Fruit fly (Drosophila melanogaster) whole organism, embryonic: Measurements from ENCODE around the gene CG15422.

Experiments used
- B-H2 ChIP-seq: fragments of 200-800 bp; sonication (Bioruptor generic); optimal IDR thresholded peaks from 2 replicates; lab custom pipeline; 2018; ENCODE audit warnings: missing biosample characterization, mild to moderate bottlenecking, missing genetic modification characterization
- CG12071 ChIP-seq: fragments of 200-800 bp; sonication (Bioruptor generic); optimal IDR thresholded peaks from 3 replicates; lab custom pipeline; 2018; ENCODE audit warnings: missing biosample characterization, mild to moderate bottlenecking, missing genetic modification characterization
- CG12104 ChIP-seq: fragments of 200-800 bp; sonication (Bioruptor generic); optimal IDR thresholded peaks from 3 replicates; lab custom pipeline; 2016; ENCODE audit warnings: missing biosample characterization, missing genetic modification characterization
- CG12769 ChIP-seq: fragments of 200-800 bp; sonication (Bioruptor generic); optimal IDR thresholded peaks from 2 replicates; lab custom pipeline; 2019; ENCODE audit warnings: missing biosample characterization, mild to moderate bottlenecking, missing genetic modification characterization, moderate library complexity
- CG14014 ChIP-seq: fragments of 200-800 bp; sonication (Bioruptor generic); IDR thresholded peaks from 2 replicates; pipeline ENCODE4 v1.3.6; 2022; ENCODE audit warnings: missing biosample characterization, missing genetic modification characterization
- CG14710 ChIP-seq: fragments of 200-800 bp; sonication (Bioruptor generic); optimal IDR thresholded peaks from 3 replicates; lab custom pipeline; 2019; ENCODE audit warnings: missing biosample characterization, mild to moderate bottlenecking, missing genetic modification characterization, moderate library complexity
- CG17612 ChIP-seq: fragments of 200-800 bp; sonication (Bioruptor generic); IDR thresholded peaks from 2 replicates; pipeline ENCODE4 v1.3.6; 2022; ENCODE audit warnings: missing biosample characterization, missing genetic modification characterization
- CG1792 ChIP-seq: fragments of 200-800 bp; sonication (Bioruptor generic); optimal IDR thresholded peaks from 2 replicates; lab custom pipeline; 2016; ENCODE audit warnings: missing biosample characterization, missing genetic modification characterization
- CG3163 ChIP-seq: fragments of 200-800 bp; sonication (Bioruptor generic); optimal IDR thresholded peaks from 3 replicates; lab custom pipeline; 2016; ENCODE audit warnings: missing biosample characterization, missing genetic modification characterization
- CG32772 ChIP-seq: fragments of 200-800 bp; sonication (Bioruptor generic); IDR thresholded peaks from 2 replicates; pipeline ENCODE4 v1.3.6; 2022; ENCODE audit warnings: missing biosample characterization, missing genetic modification characterization
- CG33213 ChIP-seq: fragments of 200-800 bp; sonication (Bioruptor generic); optimal IDR thresholded peaks from 3 replicates; lab custom pipeline; 2016; ENCODE audit warnings: missing biosample characterization, missing genetic modification characterization
- CG4282 ChIP-seq: fragments of 200-800 bp; sonication (Bioruptor generic); optimal IDR thresholded peaks from 2 replicates; lab custom pipeline; 2016; ENCODE audit warnings: missing biosample characterization, missing genetic modification characterization
- CG43689 ChIP-seq: fragments of 200-800 bp; sonication (Bioruptor generic); IDR thresholded peaks from 2 replicates; pipeline ENCODE4 v1.3.6; 2022; ENCODE audit warnings: missing biosample characterization, missing genetic modification characterization
- CG4404 ChIP-seq: fragments of 200-800 bp; sonication (Bioruptor generic); IDR thresholded peaks from 2 replicates; pipeline ENCODE4 v1.3.6; 2022; ENCODE audit warnings: missing biosample characterization, missing genetic modification characterization
- CG4820 ChIP-seq: fragments of 200-800 bp; sonication (Bioruptor generic); optimal IDR thresholded peaks from 3 replicates; lab custom pipeline; 2016; ENCODE audit warnings: missing biosample characterization, missing genetic modification characterization
- CG6689 ChIP-seq: fragments of 200-800 bp; sonication (Bioruptor generic); IDR thresholded peaks from 2 replicates; pipeline ENCODE4 v1.3.6; 2022; ENCODE audit warnings: missing biosample characterization, missing genetic modification characterization
- CG6765 ChIP-seq: fragments of 200-800 bp; sonication (Bioruptor generic); optimal IDR thresholded peaks from 3 replicates; lab custom pipeline; 2017; ENCODE audit warnings: missing biosample characterization, mild to moderate bottlenecking, missing genetic modification characterization
- CG9932 ChIP-seq: fragments of 200-800 bp; sonication (Bioruptor generic); IDR thresholded peaks from 2 replicates; pipeline ENCODE4 v1.3.6; 2022; ENCODE audit warnings: missing biosample characterization, missing genetic modification characterization
- CoRest ChIP-seq: fragments of 200-800 bp; sonication (Bioruptor generic); optimal IDR thresholded peaks from 3 replicates; lab custom pipeline; 2018; ENCODE audit warnings: missing biosample characterization, mild to moderate bottlenecking, missing genetic modification characterization, moderate library complexity
- Ets97D ChIP-seq: fragments of 200-800 bp; sonication (Bioruptor generic); optimal IDR thresholded peaks from 3 replicates; lab custom pipeline; 2016; ENCODE audit warnings: missing biosample characterization, missing genetic modification characterization
- HLH4C ChIP-seq: fragments of 200-800 bp; sonication (Bioruptor generic); IDR thresholded peaks from 3 replicates; pipeline ENCODE4 v1.3.6; 2022; ENCODE audit warnings: missing biosample characterization, missing genetic modification characterization; ENCODE audit not compliant: partially characterized antibody
- Hmr ChIP-seq: fragments of 200-800 bp; sonication (Bioruptor generic); optimal IDR thresholded peaks from 3 replicates; lab custom pipeline; 2017; ENCODE audit warnings: mild to moderate bottlenecking, missing biosample characterization, missing genetic modification reagents, missing genetic modification characterization
- Hr78 ChIP-seq, 2 experiments: fragments of 200-800 bp in 1 of 2; fragments of >200 bp in 1 of 2; sonication (Bioruptor generic) in 1 of 2; optimal IDR thresholded peaks; 2 replicates each; lab custom pipeline; 2017 to 2019; ENCODE audit warnings: missing biosample characterization in 2 of 2, missing genetic modification characterization in 2 of 2, mild to moderate bottlenecking in 1 of 2, moderate library complexity in 1 of 2
- Med ChIP-seq: fragments of 200-800 bp; sonication (Bioruptor generic); peaks from one replicate; lab custom pipeline; 2016; ENCODE audit warnings: missing biosample characterization, missing genetic modification characterization, mild to moderate bottlenecking, inconsistent platforms, moderate library complexity
- Mes4 ChIP-seq: fragments of 200-800 bp; sonication (Bioruptor generic); optimal IDR thresholded peaks from 2 replicates; lab custom pipeline; 2016; ENCODE audit warnings: missing biosample characterization, missing genetic modification characterization
- Oli ChIP-seq: fragments of 200-800 bp; sonication (Bioruptor generic); optimal IDR thresholded peaks from 2 replicates; lab custom pipeline; 2018; ENCODE audit warnings: missing biosample characterization, mild to moderate bottlenecking, missing genetic modification characterization, moderate library complexity
- ci ChIP-seq: fragments of 200-800 bp; sonication (Bioruptor generic); IDR thresholded peaks from 3 replicates; pipeline ENCODE4 v1.3.6; 2022; ENCODE audit warnings: missing biosample characterization, missing genetic modification characterization
- corto ChIP-seq: fragments of 200-800 bp; sonication (Bioruptor generic); optimal IDR thresholded peaks from 2 replicates; lab custom pipeline; 2016; ENCODE audit warnings: missing biosample characterization, mild to moderate bottlenecking, missing genetic modification characterization, moderate library complexity
- crol ChIP-seq: fragments of 200-800 bp; sonication (Bioruptor generic); IDR thresholded peaks from 2 replicates; pipeline ENCODE4 v1.3.6; 2022; ENCODE audit warnings: missing biosample characterization, missing genetic modification characterization
- dmrt99B ChIP-seq: fragments of 200-800 bp; sonication (Bioruptor generic); optimal IDR thresholded peaks from 2 replicates; lab custom pipeline; 2018; ENCODE audit warnings: missing biosample characterization, mild to moderate bottlenecking, missing genetic modification characterization, moderate library complexity
- eve ChIP-seq, 2 experiments: fragments of >200 bp; optimal IDR thresholded peaks; 2 replicates each; lab custom pipeline; 2017; ENCODE audit warnings: missing biosample characterization in 2 of 2, missing genetic modification characterization in 2 of 2
- gce ChIP-seq: fragments of 200-800 bp; sonication (Bioruptor generic); IDR thresholded peaks from 3 replicates; pipeline ENCODE4 v1.3.6; 2022; ENCODE audit warnings: missing biosample characterization, missing genetic modification characterization
- gem ChIP-seq: fragments of 200-800 bp; sonication (Bioruptor generic); optimal IDR thresholded peaks from 2 replicates; lab custom pipeline; 2019; ENCODE audit warnings: missing biosample characterization, mild to moderate bottlenecking, missing genetic modification characterization, moderate library complexity
- gsb ChIP-seq: fragments of 200-800 bp; sonication (Bioruptor generic); IDR thresholded peaks from 2 replicates; pipeline ENCODE4 v1.3.6; 2022; ENCODE audit warnings: missing biosample characterization, missing genetic modification characterization
- gsb-n ChIP-seq: fragments of 200-800 bp; sonication (Bioruptor generic); optimal IDR thresholded peaks from 3 replicates; lab custom pipeline; 2018; ENCODE audit warnings: missing biosample characterization, mild to moderate bottlenecking, missing genetic modification characterization
- ken ChIP-seq: fragments of 200-800 bp; sonication (Bioruptor generic); IDR thresholded peaks from 3 replicates; pipeline ENCODE4 v1.3.6; 2022; ENCODE audit warnings: missing biosample characterization, missing genetic modification characterization
- lab ChIP-seq: fragments of 200-800 bp; sonication (Bioruptor generic); optimal IDR thresholded peaks from 3 replicates; lab custom pipeline; 2017; ENCODE audit warnings: missing biosample characterization, missing genetic modification characterization, mild to moderate bottlenecking, moderate library complexity, missing genetic modification reagents
- lov ChIP-seq, 2 experiments: fragments of 200-800 bp in 1 of 2; fragments of >200 bp in 1 of 2; sonication (Bioruptor generic) in 1 of 2; IDR thresholded peaks in 1 of 2; optimal IDR thresholded peaks in 1 of 2; 2 replicates in 1 of 2; 3 replicates in 1 of 2; pipeline versions ENCODE4 v1.3.6 to Lab custom; 2017 to 2022; ENCODE audit warnings: missing biosample characterization in 1 of 2, missing genetic modification characterization in 1 of 2
- maf-S ChIP-seq: fragments of 200-800 bp; sonication (Bioruptor generic); optimal IDR thresholded peaks from 2 replicates; lab custom pipeline; 2016; ENCODE audit warnings: missing biosample characterization, missing genetic modification characterization
- nom ChIP-seq: fragments of 200-800 bp; sonication (Bioruptor generic); optimal IDR thresholded peaks from 2 replicates; lab custom pipeline; 2017; ENCODE audit warnings: missing biosample characterization, missing genetic modification characterization, mild to moderate bottlenecking, moderate library complexity, missing genetic modification reagents
- pan ChIP-seq, 4 experiments: fragments of >200 bp in 3 of 4; fragments of 200-800 bp in 1 of 4; sonication (Bioruptor generic) in 1 of 4; optimal IDR thresholded peaks in 3 of 4; IDR thresholded peaks in 1 of 4; 2 replicates each; pipeline versions ENCODE4 v1.3.6 to Lab custom; 2017 to 2022; ENCODE audit warnings: missing biosample characterization in 2 of 4, missing genetic modification characterization in 2 of 4, mixed read lengths in 1 of 4
- phol ChIP-seq: fragments of 200-800 bp; sonication (Bioruptor generic); optimal IDR thresholded peaks from 3 replicates; lab custom pipeline; 2018; ENCODE audit warnings: missing biosample characterization, mild to moderate bottlenecking, missing genetic modification characterization, moderate library complexity
- prd ChIP-seq, 3 experiments: fragments of >200 bp in 2 of 3; fragments of 200-800 bp in 1 of 3; sonication (Bioruptor generic) in 1 of 3; optimal IDR thresholded peaks in 2 of 3; IDR thresholded peaks in 1 of 3; 2 replicates in 2 of 3; 3 replicates in 1 of 3; pipeline versions ENCODE4 v1.3.6 to Lab custom; 2017 to 2022; ENCODE audit warnings: missing biosample characterization in 1 of 3, missing genetic modification characterization in 1 of 3
- ranshi ChIP-seq: fragments of 200-800 bp; sonication (Bioruptor generic); IDR thresholded peaks from 2 replicates; pipeline ENCODE4 v1.3.6; 2022; ENCODE audit warnings: missing biosample characterization, missing genetic modification characterization
- row ChIP-seq: fragments of 200-800 bp; sonication (Bioruptor generic); IDR thresholded peaks from 3 replicates; pipeline ENCODE4 v1.3.6; 2022; ENCODE audit warnings: missing biosample characterization, missing genetic modification characterization
- slbo ChIP-seq: fragments of 200-800 bp; sonication (Bioruptor generic); IDR thresholded peaks from 2 replicates; pipeline ENCODE4 v1.3.6; 2022; ENCODE audit warnings: missing biosample characterization, missing genetic modification characterization
- tin ChIP-seq: fragments of 200-800 bp; sonication (Bioruptor generic); optimal IDR thresholded peaks from 3 replicates; lab custom pipeline; 2016; ENCODE audit warnings: missing biosample characterization, missing genetic modification characterization
- wdn ChIP-seq: fragments of 200-800 bp; sonication (Bioruptor generic); IDR thresholded peaks from 2 replicates; pipeline ENCODE4 v1.3.6; 2022; ENCODE audit warnings: missing biosample characterization, missing genetic modification characterization

CG15422 gene

DNA sequence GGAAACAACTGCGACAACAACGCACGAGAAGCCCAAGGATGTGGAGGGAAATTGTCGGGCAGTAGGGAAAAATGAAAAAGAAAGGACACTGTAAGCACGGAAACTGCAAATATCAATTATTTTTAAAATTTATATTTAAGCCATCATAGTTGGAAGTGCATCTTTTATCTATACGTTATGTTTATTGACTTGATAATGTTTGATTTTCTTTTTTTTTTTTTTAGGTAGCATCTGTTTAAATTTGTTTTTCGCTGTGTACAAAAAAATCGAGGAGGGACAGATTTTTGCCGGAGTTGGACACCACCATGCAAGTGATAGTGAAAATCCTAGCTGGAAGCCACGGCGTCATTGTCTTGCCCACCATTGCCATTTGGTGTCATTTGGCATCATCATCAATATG, 14.4 kb downstream of the CG15422 start (continued):
- TF ChIP-seq CG4404 (GFP tag; lab: Robert Waterston, UW), result no peak
- no peak for TF ChIP-seq Hr78 (GFP tag; optimal IDR thresholded peaks at IDR 0.05; lab: Kevin White, UChicago)
- TF ChIP-seq gsb-n (tag; lab: Kevin White, UChicago), result no peak
- TF ChIP-seq CG9932 (GFP tag; lab: Robert Waterston, UW), result 0 out of 2 replicates have a peak, but pooled peaks have one; percentile 20
- no peak for TF ChIP-seq wdn
- TF ChIP-seq CG14014 (GFP tag; lab: Robert Waterston, UW), result 0 out of 2 replicates have a peak, but pooled peaks have one; percentile 21
- no peak for TF ChIP-seq Ets97D (GFP tag; lab: Kevin White, UChicago)
- TF ChIP-seq eve (GFP tag; optimal IDR thresholded peaks at IDR 0.05; lab: Kevin White, UChicago), result peak in 1 of 2 experiments; percentile 36
- 0 out of 2 replicates have a peak, but pooled peaks have one; percentile 12 for TF ChIP-seq CG6689 (GFP tag; lab: Robert Waterston, UW)
- TF ChIP-seq slbo (GFP tag; lab: Robert Waterston, UW), result peak; percentile 27; the same call in 1 of the 2 replicates
- peak; percentile 58 for TF ChIP-seq Med (GFP tag; lab: Kevin White, UChicago)
- no peak for TF ChIP-seq gce (GFP tag; lab: Robert Waterston, UW)
- TF ChIP-seq prd (optimal IDR thresholded peaks at IDR 0.05; lab: Kevin White, UChicago), result no peak
- 0 out of 3 replicates have a peak, but pooled peaks have one; percentile 29 for TF ChIP-seq prd (GFP tag; IDR thresholded peaks at IDR 0.05; lab: Robert Waterston, UW)
- TF ChIP-seq gem, result peak; percentile 23
- TF ChIP-seq Oli, result peak; percentile 14
- no peak for TF ChIP-seq lov (optimal IDR thresholded peaks at IDR 0.05; lab: Kevin White, UChicago)
- TF ChIP-seq lov (GFP tag; IDR thresholded peaks at IDR 0.05; lab: Robert Waterston, UW), result no peak
- TF ChIP-seq pan (optimal IDR thresholded peaks at IDR 0.05; lab: Kevin White, UChicago), result no peak
- peak in 1 of 2 experiments; percentile 27 for TF ChIP-seq pan (GFP tag; optimal IDR thresholded peaks at IDR 0.05 in 1 of 2, IDR thresholded peaks at IDR 0.05 in 1 of 2)
- TF ChIP-seq Hmr (GFP tag; lab: Kevin White, UChicago), result peak; percentile 20
- TF ChIP-seq row (GFP tag; lab: Robert Waterston, UW), result peak; percentile 59
- TF ChIP-seq dmrt99B, result peak; percentile 22
- TF ChIP-seq lab, result peak; percentile 26

dm6 chr2L:4019765-4020164, 15.0 kb downstream of the CG15422 start:
- TF ChIP-seq phol (tag; lab: Kevin White, UChicago), result peak; percentile 39
- peak; percentile 20 for TF ChIP-seq CG14710 (tag; lab: Kevin White, UChicago)
- no peak for TF ChIP-seq CG12071 (GFP tag; lab: Kevin White, UChicago)
- no peak for TF ChIP-seq CG43689 (GFP tag; lab: Robert Waterston, UW)
- TF ChIP-seq crol (GFP tag; lab: Robert Waterston, UW), result no peak
- no peak for TF ChIP-seq CG1792 (GFP tag; lab: Kevin White, UChicago)
- 0 out of 3 replicates have a peak, but pooled peaks have one; percentile 5 for TF ChIP-seq ci (GFP tag; lab: Robert Waterston, UW)
- no peak for TF ChIP-seq CG6765 (GFP tag; lab: Kevin White, UChicago)
- TF ChIP-seq nom, result no peak
- no peak for TF ChIP-seq B-H2
- no peak for TF ChIP-seq corto (GFP tag; lab: Kevin White, UChicago)
- 0 out of 3 replicates have a peak, but pooled peaks have one; percentile 12 for TF ChIP-seq HLH4C (GFP tag; lab: Robert Waterston, UW)
- no peak for TF ChIP-seq CG33213 (GFP tag; lab: Kevin White, UChicago)
- peak; percentile 64 for TF ChIP-seq Ets97D (GFP tag; lab: Kevin White, UChicago)
- no peak for TF ChIP-seq CG12104 (GFP tag; lab: Kevin White, UChicago)
- peak; percentile 12 for TF ChIP-seq CoRest (tag; lab: Kevin White, UChicago)
- TF ChIP-seq maf-S (GFP tag; lab: Kevin White, UChicago), result no peak
- no peak for TF ChIP-seq CG12769 (tag; lab: Kevin White, UChicago)
- no peak for TF ChIP-seq CG3163 (GFP tag; lab: Kevin White, UChicago)
- TF ChIP-seq ranshi (GFP tag; lab: Robert Waterston, UW), result peak; percentile 5; the same call in 1 of the 2 replicates
- no peak for TF ChIP-seq CG4282
- no peak for TF ChIP-seq CG4820 (GFP tag; lab: Kevin White, UChicago)
- no peak for TF ChIP-seq lab
- TF ChIP-seq tin (GFP tag; lab: Kevin White, UChicago), result no peak
- TF ChIP-seq gsb (GFP tag; lab: Robert Waterston, UW), result no peak
- TF ChIP-seq Med (GFP tag; lab: Kevin White, UChicago), result peak; percentile 46
- TF ChIP-seq Mes4 (GFP tag; lab: Kevin White, UChicago), result no peak
- TF ChIP-seq CG17612, result 0 out of 2 replicates have a peak, but pooled peaks have one; percentile 35
- TF ChIP-seq CG32772 (GFP tag; lab: Robert Waterston, UW), result no peak
- no peak for TF ChIP-seq ken (GFP tag; lab: Robert Waterston, UW)
